Fruit fly (Drosophila melanogaster): ENCODE measurements around the gene CG14075.

Gene CG14075

dm6 chr3L:18996774-18997589, 12.2 kb downstream of the CG14075 start (continued):
- TF ChIP-seq Bteb2 (GFP tag; optimal IDR thresholded peaks at IDR 0.05) (no peak), Dfd (GFP tag; optimal IDR thresholded peaks at IDR 0.05) (no peak), fd3F (GFP tag; optimal IDR thresholded peaks at IDR 0.05) (no peak), CG4617 (GFP tag; optimal IDR thresholded peaks at IDR 0.05; ENCODE audit: borderline replicate concordance) (no peak), ssp (GFP tag; IDR thresholded peaks at IDR 0.05) (no peak), CG4328 (GFP tag; optimal IDR thresholded peaks at IDR 0.05) (peak; percentile 18), CG12769 (tag; optimal IDR thresholded peaks at IDR 0.05) (peak; percentile 81), mam (GFP tag; optimal IDR thresholded peaks at IDR 0.05) (no peak), Rx (GFP tag; IDR thresholded peaks at IDR 0.05) (no peak), Ravus (GFP tag; IDR thresholded peaks at IDR 0.05) (no peak), BtbVII (GFP tag; optimal IDR thresholded peaks at IDR 0.05) (peak; percentile 15), CG8765 (GFP tag; IDR thresholded peaks at IDR 0.05) (no peak), CG15479 (GFP tag; optimal IDR thresholded peaks at IDR 0.05) (no peak), Stat92E (GFP tag; optimal IDR thresholded peaks at IDR 0.05) (no peak), aop (GFP tag; IDR thresholded peaks at IDR 0.05) (no peak), CG8944 (GFP tag; optimal IDR thresholded peaks at IDR 0.05) (no peak), insv (GFP tag; optimal IDR thresholded peaks at IDR 0.05) (peak in 1 of 2 experiments; percentile 21), CG16779 (GFP tag; IDR thresholded peaks at IDR 0.05) (no peak), CG13123 (GFP tag; optimal IDR thresholded peaks at IDR 0.05) (no peak), Lhr (GFP tag; optimal IDR thresholded peaks at IDR 0.05) (no peak), az2 (GFP tag; optimal IDR thresholded peaks at IDR 0.05) (no peak), Atf6 (GFP tag; IDR thresholded peaks at IDR 0.05) (peak; percentile 62), CG2889 (GFP tag; IDR thresholded peaks at IDR 0.05) (no peak), CG13424 (tag; optimal IDR thresholded peaks at IDR 0.05) (no peak), CG1602 (GFP tag; optimal IDR thresholded peaks at IDR 0.05) (no peak), Nf-YA (GFP tag; IDR thresholded peaks at IDR 0.05) (no peak), CG9876 (GFP tag; optimal IDR thresholded peaks at IDR 0.05) (no peak), eyg (GFP tag; optimal IDR thresholded peaks at IDR 0.05) (peak; percentile 22), eve (GFP tag; optimal IDR thresholded peaks at IDR 0.05) (no peak), CG30431 (GFP tag; optimal IDR thresholded peaks at IDR 0.05) (no peak), emc (GFP tag; optimal IDR thresholded peaks at IDR 0.05) (no peak), Aef1 (GFP tag; IDR thresholded peaks at IDR 0.05) (no peak), sob (GFP tag; IDR thresholded peaks at IDR 0.05) (no peak), CG6854 (GFP tag; optimal IDR thresholded peaks at IDR 0.05) (peak; percentile 71), Side (GFP tag; optimal IDR thresholded peaks at IDR 0.05) (no peak), Mad (GFP tag; optimal IDR thresholded peaks at IDR 0.05) (no peak), CG12104 (GFP tag; optimal IDR thresholded peaks at IDR 0.05) (peak; percentile 38), CG6689 (GFP tag; IDR thresholded peaks at IDR 0.05) (no peak), MESR4 (GFP tag; optimal IDR thresholded peaks at IDR 0.05) (no peak), CG9609 (GFP tag; optimal IDR thresholded peaks at IDR 0.05) (no peak), CG11696 (GFP tag; IDR thresholded peaks at IDR 0.05) (no peak), org-1 (GFP tag; optimal IDR thresholded peaks at IDR 0.05) (no peak), E2f2 (GFP tag; IDR thresholded peaks at IDR 0.05) (0 out of 2 replicates have a peak, but pooled peaks have one; percentile 14), gem (tag; optimal IDR thresholded peaks at IDR 0.05) (peak; percentile 82), slou (GFP tag; optimal IDR thresholded peaks at IDR 0.05) (no peak), crol (GFP tag; IDR thresholded peaks at IDR 0.05) (no peak), CG34224 (GFP tag; IDR thresholded peaks at IDR 0.05; ENCODE audit: partially characterized antibody) (no peak; the same call in 2 of the 3 replicates), Oli (tag; optimal IDR thresholded peaks at IDR 0.05) (no peak), Bdp1 (GFP tag; optimal IDR thresholded peaks at IDR 0.05) (no peak), twi (tag; optimal IDR thresholded peaks at IDR 0.05) (no peak)
